Worm (Caenorhabditis elegans) whole organism, dauer: ENCODE measurements around the gene F59A7.11.

Experiments used
- unc-62 ChIP-seq: sonication (generic microtip); optimal IDR thresholded peaks from 2 replicates; lab custom pipeline; 2017; ENCODE audit warnings: missing biosample characterization, missing genetic modification reagents, missing genetic modification characterization

Gene F59A7.11

ce11 chrV:1968809-1969208 is 44.9 kb downstream of the F59A7.11 start:
- no peak for TF ChIP-seq unc-62 (GFP tag; lab: Kevin White, UChicago)

ce11 chrV:1966962-1967361 is 46.8 kb downstream of the F59A7.11 start:
- TF ChIP-seq unc-62 (GFP tag; lab: Kevin White, UChicago): no peak

ce11 chrV:1964806-1965205 is 48.9 kb downstream of the F59A7.11 start, which contains the start of gene srj-15:
Gene srj-15 (minus strand): TSS chrV:1964906.
- TF ChIP-seq unc-62 (GFP tag; lab: Kevin White, UChicago): no peak
